Worm (Caenorhabditis elegans): ENCODE results near the gene fbxb-71.

The fbxb-71 gene

DNA sequence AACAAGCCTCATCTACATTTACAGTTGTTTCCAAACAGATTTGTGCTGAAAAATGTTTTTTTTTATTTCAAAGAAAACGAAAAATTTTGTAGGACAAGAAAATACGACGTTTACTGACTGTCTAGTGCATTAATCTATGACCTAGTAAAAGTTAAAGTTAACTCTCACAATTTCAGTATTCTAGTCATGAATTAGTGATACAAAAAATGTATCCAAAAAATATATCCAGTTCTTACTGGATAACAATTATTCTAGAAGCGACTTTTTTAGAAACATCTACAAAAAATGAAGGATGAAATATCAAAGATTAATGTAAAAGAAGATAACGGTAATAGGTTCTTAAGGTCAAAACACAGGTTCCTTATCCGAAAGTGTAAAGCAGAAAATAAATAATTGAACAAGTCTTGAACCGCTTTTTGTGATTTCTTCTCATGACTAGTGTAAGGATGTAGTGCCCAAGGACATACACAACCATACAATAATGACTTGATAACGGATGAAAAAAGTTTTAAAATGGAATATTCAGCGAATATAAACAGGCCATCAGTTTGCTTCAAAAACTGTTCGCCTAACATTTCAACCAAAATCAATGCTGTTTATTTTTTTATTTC lies 12.1 kb upstream of the fbxb-71 start, which contains the start of gene pqn-37:
Gene pqn-37 (minus strand): TSS at position 51 of the 611 bp plus-strand sequence.
- TF ChIP-seq nhr-237 (tag; optimal IDR thresholded peaks at IDR 0.05) (no peak), nhr-25 (tag; optimal IDR thresholded peaks at IDR 0.05) (peak; percentile 47)

DNA sequence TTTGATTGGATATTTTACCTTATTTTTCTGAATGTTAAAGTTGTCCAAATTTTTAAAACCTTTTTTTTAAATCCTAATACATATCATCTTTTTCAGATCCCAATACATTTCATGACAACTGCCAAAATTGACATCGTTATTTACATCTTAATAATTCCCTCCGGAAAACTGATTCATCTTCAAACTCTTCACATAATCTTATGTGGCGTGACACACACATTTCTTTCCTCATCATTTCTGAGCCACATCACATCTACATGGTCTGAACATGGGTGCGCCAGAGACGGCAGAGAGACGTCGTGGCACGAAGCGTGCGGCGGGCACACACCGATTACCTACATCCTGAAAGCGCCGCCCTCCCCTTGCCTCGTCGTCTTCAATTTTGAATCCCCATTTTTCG lies 10.2 kb upstream of the fbxb-71 start, which contains the start of gene tba-9:
Gene tba-9 (plus strand): TSS at position 301 of the 400 bp plus-strand sequence.
- TF ChIP-seq lsy-12 (tag; optimal IDR thresholded peaks at IDR 0.05) (no peak), egl-5 (tag; optimal IDR thresholded peaks at IDR 0.05) (no peak)

- TF ChIP-seq elt-2 (tag; optimal IDR thresholded peaks at IDR 0.05) (peak; percentile 98), unc-62 (GFP tag; optimal IDR thresholded peaks at IDR 0.05) (no peak), lin-15B (tag; optimal IDR thresholded peaks at IDR 0.05) (no peak), pqm-1 (tag; optimal IDR thresholded peaks at IDR 0.05) (peak; percentile 100), unc-39 (tag; optimal IDR thresholded peaks at IDR 0.05) (no peak)
Measured at ce11 chrX:3256784-3257493, 5.8 kb upstream of the fbxb-71 start, which contains the start of gene lbp-3. lbp-3 (plus strand) TSS chrX:3257372.

ce11 chrX:3258842-3259241 lies 3.9 kb upstream of the fbxb-71 start, which contains the start of gene lbp-1:
lbp-1 (plus strand) TSS chrX:3259142.
- peak; percentile 9 for TF ChIP-seq lin-39 (tag; optimal IDR thresholded peaks at IDR 0.05)
- no peak for TF ChIP-seq fos-1 (tag; optimal IDR thresholded peaks at IDR 0.05)
- no peak for TF ChIP-seq ztf-4 (tag; optimal IDR thresholded peaks at IDR 0.05)

ce11 chrX:3260509-3260908 lies 2.2 kb upstream of the fbxb-71 start, which contains the start of gene lbp-2:
lbp-2 (plus strand) TSS chrX:3260610.
- TF ChIP-seq nfya-1 (tag; optimal IDR thresholded peaks at IDR 0.05; ENCODE audit: insufficient read depth) (peak; percentile 14), fos-1 (tag; optimal IDR thresholded peaks at IDR 0.05) (no peak), nhr-67 (tag; optimal IDR thresholded peaks at IDR 0.05) (no peak)

ce11 chrX:3270806-3271205 lies 8.1 kb downstream of the fbxb-71 start, which contains the start of gene sul-1:
sul-1 (minus strand) TSS chrX:3270906.
- TF ChIP-seq ceh-16 (tag; optimal IDR thresholded peaks at IDR 0.05) (no peak), fos-1 (tag; optimal IDR thresholded peaks at IDR 0.05) (no peak), unc-39 (tag; optimal IDR thresholded peaks at IDR 0.05) (no peak), nhr-11 (tag; optimal IDR thresholded peaks at IDR 0.05) (no peak), ceh-9 (tag; optimal IDR thresholded peaks at IDR 0.05) (no peak), lsy-12 (tag; optimal IDR thresholded peaks at IDR 0.05) (no peak), ama-1 (optimal IDR thresholded peaks at IDR 0.05) (no peak), fkh-10 (GFP tag; optimal IDR thresholded peaks at IDR 0.05) (no peak)

DNA sequence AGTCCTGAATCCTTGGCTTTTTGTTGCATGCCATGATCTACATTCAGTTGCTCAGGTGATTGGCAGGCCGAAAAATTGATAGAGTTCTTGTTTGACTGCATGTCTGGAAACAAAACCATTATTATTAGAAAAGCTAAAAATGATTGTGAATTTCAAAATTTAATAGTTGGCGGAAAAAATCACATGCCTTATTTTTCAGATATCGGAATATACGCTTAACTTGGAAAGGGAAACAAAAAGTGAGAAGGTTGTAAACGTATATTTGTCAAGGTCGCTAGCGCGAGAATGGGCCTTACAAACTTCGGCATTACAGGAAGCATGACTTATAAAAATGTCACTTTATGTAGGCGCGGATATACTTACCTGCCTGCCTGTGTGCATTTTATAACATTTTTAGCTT lies 9.0 kb downstream of the fbxb-71 start, which contains the start of gene K09C4.9:
Gene K09C4.9 (minus strand): TSS at position 101 of the 400 bp plus-strand sequence.
- TF ChIP-seq fos-1 (tag; optimal IDR thresholded peaks at IDR 0.05), result no peak
- no peak for TF ChIP-seq sea-2 (GFP tag; optimal IDR thresholded peaks at IDR 0.05)
- TF ChIP-seq egl-27 (tag; optimal IDR thresholded peaks at IDR 0.05), result no peak
- no peak for TF ChIP-seq tbx-2 (tag; optimal IDR thresholded peaks at IDR 0.05)
- TF ChIP-seq eor-1 (tag; optimal IDR thresholded peaks at IDR 0.05), result no peak
- TF ChIP-seq ceh-82 (tag; optimal IDR thresholded peaks at IDR 0.05), result no peak
- no peak for TF ChIP-seq lin-15B (tag; optimal IDR thresholded peaks at IDR 0.05)
- no peak for TF ChIP-seq ztf-4 (tag; optimal IDR thresholded peaks at IDR 0.05)
- no peak for TF ChIP-seq mdl-1 (tag; optimal IDR thresholded peaks at IDR 0.05)
- no peak for TF ChIP-seq nhr-76 (tag; optimal IDR thresholded peaks at IDR 0.05)
- TF ChIP-seq hmg-11 (tag; optimal IDR thresholded peaks at IDR 0.05), result no peak
- no peak for TF ChIP-seq aly-2 (tag; optimal IDR thresholded peaks at IDR 0.05)
- no peak for TF ChIP-seq unc-39 (tag; optimal IDR thresholded peaks at IDR 0.05)
